Worm (Caenorhabditis elegans): ENCODE results near the gene gcy-36.

The gcy-36 gene

DNA sequence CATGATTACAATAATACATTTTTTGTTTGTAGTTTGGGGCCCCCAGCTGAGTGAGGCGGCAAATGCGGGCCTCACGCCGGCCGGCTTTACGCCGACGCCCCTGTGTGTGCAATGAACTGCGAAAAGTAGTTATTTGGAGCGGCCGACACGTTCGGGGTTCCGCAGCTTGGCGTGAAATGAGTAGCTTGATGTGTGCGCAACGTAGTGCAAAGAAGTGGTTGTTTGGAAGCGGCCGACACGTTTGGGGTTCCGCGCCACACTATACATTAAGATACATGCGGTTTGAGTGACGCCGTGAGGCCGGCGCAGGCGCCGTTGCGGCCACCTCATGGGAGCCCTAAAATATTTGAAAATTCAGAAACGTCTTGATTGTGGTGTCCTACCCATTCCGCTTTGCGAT lies 10.2 kb upstream of the gcy-36 start:
- TF ChIP-seq jun-1 (tag; optimal IDR thresholded peaks at IDR 0.05) = no peak
- TF ChIP-seq unc-62 (GFP tag; optimal IDR thresholded peaks at IDR 0.05) = no peak
- TF ChIP-seq zag-1 (tag; optimal IDR thresholded peaks at IDR 0.05) = no peak
- no peak for TF ChIP-seq hmg-11 (tag; optimal IDR thresholded peaks at IDR 0.05)
- TF ChIP-seq lin-15B (tag; optimal IDR thresholded peaks at IDR 0.05) = no peak

DNA sequence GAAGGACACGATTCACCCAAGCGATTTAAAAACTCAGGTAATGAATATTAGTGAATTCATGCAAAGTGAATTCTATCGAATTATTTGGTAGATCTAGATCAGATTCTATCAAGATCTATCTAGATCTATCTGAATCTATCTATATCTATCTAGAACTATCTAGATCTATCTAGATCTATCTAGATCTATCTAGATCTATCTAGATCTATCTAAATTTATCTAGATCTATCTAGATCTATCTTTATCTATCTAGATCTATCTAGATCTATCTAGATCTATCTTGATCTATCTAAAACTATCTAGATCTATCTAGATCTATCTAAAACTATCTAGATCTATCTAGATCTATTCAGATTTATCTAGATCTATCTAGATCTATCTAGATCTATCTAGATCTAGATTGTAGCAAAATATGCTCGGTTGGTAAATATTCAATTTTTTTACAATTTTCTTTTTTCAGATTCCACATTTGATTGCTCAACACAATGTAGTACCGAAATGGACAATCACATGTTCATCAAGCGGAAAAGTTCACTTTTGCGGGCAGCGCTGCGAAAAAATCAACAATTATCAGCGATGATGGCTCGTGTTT lies 8.8 kb upstream of the gcy-36 start:
- TF ChIP-seq eor-1 (tag; optimal IDR thresholded peaks at IDR 0.05) (no peak), fkh-10 (GFP tag; optimal IDR thresholded peaks at IDR 0.05) (no peak), elt-1 (tag; optimal IDR thresholded peaks at IDR 0.05) (peak; percentile 98)

DNA sequence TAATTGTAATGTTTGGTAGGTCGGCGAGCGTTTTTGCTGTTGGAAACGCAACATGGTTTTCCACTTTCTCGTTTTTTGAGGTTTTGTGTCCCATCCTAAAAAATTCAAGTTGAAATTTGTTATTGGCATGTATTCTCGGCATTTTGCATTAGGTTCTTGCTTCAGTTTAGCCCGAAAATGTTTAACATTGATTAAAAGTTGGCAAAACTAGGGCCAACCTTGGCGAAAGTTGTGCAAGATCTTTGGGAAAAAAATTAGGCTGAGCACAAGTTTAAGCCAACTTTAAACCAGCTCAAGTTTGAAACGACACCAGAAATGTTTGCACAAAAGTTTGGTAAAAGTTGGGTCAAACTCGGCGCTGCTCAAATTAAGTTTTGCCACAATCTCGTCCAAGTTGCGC lies 1.5 kb upstream of the gcy-36 start, which contains the start of gene exc-1:
Gene exc-1, minus strand, starts transcription at position 101 of the 400 bp plus-strand sequence.
- no peak for TF ChIP-seq zag-1 (tag; optimal IDR thresholded peaks at IDR 0.05)
- no peak for TF ChIP-seq ceh-9 (tag; optimal IDR thresholded peaks at IDR 0.05)
- no peak for TF ChIP-seq R02D3.7 (tag; optimal IDR thresholded peaks at IDR 0.05)
- no peak for TF ChIP-seq elt-1 (tag; optimal IDR thresholded peaks at IDR 0.05)

DNA sequence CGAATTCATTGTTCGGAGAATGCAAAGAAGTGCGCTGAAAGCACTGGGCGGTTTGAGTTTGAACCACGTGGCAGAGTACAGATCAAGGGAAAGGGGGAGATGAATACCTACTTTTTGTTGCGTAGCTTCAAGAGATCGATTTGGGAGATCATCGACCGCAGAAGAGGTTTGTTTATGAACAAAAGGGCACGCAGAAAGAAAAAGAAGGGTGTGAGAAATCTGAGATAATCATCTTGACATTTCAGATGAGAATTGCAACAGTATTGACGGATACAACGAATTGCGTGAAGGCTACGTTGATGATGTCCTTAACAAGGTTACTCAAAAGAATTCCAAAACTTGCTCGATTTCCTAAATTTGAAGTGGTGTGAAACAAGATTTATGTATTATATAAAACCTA lies 6.4 kb downstream of the gcy-36 start:
- TF ChIP-seq elt-1 (tag; optimal IDR thresholded peaks at IDR 0.05) = peak; percentile 67
- no peak for TF ChIP-seq daf-12 (tag; optimal IDR thresholded peaks at IDR 0.05)
- TF ChIP-seq nhr-12 (tag; optimal IDR thresholded peaks at IDR 0.05) = no peak
- no peak for TF ChIP-seq egl-5 (tag; optimal IDR thresholded peaks at IDR 0.05)
- no peak for TF ChIP-seq unc-39 (tag; optimal IDR thresholded peaks at IDR 0.05)
- TF ChIP-seq nhr-25 (tag; optimal IDR thresholded peaks at IDR 0.05) = peak; percentile 58
- no peak for TF ChIP-seq lin-15B (tag; optimal IDR thresholded peaks at IDR 0.05)
- TF ChIP-seq zag-1 (tag; optimal IDR thresholded peaks at IDR 0.05) = no peak

DNA sequence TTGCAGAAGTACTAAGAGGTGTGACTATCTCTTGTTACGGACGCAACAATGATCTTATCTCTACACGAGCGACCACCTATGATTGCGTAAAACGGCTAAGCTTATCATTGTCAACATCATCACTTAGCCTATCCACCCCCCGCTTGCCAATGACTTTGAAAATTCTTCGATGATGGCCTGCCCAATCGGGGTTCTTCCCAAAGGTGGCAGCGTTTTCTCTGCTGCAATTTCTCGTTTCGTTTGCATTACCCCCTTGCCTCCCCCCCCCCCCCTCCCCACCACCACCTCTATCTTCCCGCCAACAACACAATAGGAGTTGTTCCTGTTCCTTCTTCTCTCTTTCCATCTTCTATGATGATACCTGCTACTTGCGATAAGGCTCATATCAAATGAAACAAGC lies 8.3 kb downstream of the gcy-36 start:
- TF ChIP-seq elt-1 (tag; optimal IDR thresholded peaks at IDR 0.05) = peak; percentile 14
- TF ChIP-seq fkh-10 (GFP tag; optimal IDR thresholded peaks at IDR 0.05) = no peak
- peak in 1 of 3 experiments; percentile 49 for TF ChIP-seq elt-3 (tag; optimal IDR thresholded peaks at IDR 0.05)

DNA sequence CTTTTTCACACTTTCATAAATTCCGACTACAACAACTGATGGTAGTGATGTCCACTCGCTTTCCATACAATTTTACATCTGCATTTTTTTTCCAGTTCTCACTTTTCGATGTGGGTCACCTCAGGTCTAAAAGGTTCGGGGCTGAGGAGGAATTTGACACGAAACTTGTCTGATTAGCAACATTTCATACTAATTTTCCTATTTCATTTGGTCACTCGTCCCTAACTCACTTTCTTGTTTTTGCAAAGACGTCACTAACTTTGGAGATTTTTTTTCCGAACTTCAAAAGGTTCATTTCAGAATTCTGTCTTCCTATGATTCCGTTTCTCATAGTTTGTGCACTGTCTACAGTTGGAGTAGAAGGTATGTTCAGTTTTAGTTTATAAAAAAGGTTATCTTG lies 9.0 kb downstream of the gcy-36 start, which contains the start of gene H13N06.2:
Gene H13N06.2, plus strand, starts transcription at position 301 of the 400 bp plus-strand sequence.
- TF ChIP-seq nhr-67 (tag; optimal IDR thresholded peaks at IDR 0.05) (no peak), elt-1 (tag; optimal IDR thresholded peaks at IDR 0.05) (no peak), nhr-43 (tag; optimal IDR thresholded peaks at IDR 0.05; ENCODE audit: poor library complexity, severe bottlenecking) (no peak), mml-1 (tag; optimal IDR thresholded peaks at IDR 0.05) (no peak), ceh-28 (tag; optimal IDR thresholded peaks at IDR 0.05) (no peak), hmg-11 (tag; optimal IDR thresholded peaks at IDR 0.05) (no peak), aly-2 (tag; optimal IDR thresholded peaks at IDR 0.05) (no peak), nhr-76 (tag; optimal IDR thresholded peaks at IDR 0.05) (no peak)

DNA sequence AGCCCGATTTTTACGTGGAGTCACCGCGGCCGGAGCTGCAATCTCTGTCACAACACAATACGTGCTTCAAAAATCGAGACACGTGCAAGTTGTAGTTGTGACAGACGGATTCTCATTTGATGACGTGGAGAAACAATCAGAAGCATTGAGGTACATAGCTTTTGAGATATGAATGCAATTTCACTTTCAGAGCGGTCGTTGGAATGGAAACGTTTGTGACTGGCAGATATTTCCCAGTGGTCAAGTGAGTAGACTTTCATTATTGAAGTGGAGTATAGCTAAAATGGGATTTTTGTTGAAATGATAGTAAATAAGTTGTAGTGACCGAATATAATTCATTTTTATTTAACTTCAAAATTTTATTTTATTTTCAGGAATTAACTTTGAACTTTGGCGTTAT lies 12.3 kb downstream of the gcy-36 start:
- no peak for TF ChIP-seq lsy-12 (tag; optimal IDR thresholded peaks at IDR 0.05)
- TF ChIP-seq nhr-67 (tag; optimal IDR thresholded peaks at IDR 0.05) = no peak
- TF ChIP-seq daf-12 (tag; optimal IDR thresholded peaks at IDR 0.05) = no peak
- no peak for TF ChIP-seq ceh-16 (tag; optimal IDR thresholded peaks at IDR 0.05)
- TF ChIP-seq pha-4 (tag; optimal IDR thresholded peaks at IDR 0.05) = no peak
- TF ChIP-seq nhr-76 (tag; optimal IDR thresholded peaks at IDR 0.05) = no peak

DNA sequence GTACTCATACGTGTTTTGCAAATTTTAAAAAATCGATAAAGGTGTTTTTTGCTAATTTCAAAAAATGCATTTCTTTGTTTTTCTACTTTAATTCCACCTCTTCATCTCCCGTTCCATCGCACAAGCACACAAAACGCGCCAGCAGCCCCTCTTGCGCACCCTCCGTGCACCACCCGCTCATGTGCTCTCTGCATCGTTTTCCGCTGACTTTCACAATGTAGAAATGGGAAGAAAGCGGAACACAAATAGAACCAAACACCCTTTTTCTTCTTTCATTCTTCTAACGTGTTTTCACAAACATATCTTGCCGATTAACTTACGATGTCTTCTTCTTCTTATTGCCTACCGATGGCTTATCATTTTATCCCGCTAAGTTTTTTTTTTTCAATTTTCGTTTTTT lies 13.9 kb downstream of the gcy-36 start:
- TF ChIP-seq ceh-82 (tag; optimal IDR thresholded peaks at IDR 0.05) = peak; percentile 68
- peak; percentile 29 for TF ChIP-seq nhr-23 (tag; optimal IDR thresholded peaks at IDR 0.05)
- peak; percentile 83 for TF ChIP-seq lin-39 (tag; optimal IDR thresholded peaks at IDR 0.05)
- TF ChIP-seq nhr-11 (tag; optimal IDR thresholded peaks at IDR 0.05) = no peak
- TF ChIP-seq aly-2 (tag; optimal IDR thresholded peaks at IDR 0.05) = no peak
- no peak for TF ChIP-seq eor-1 (tag; optimal IDR thresholded peaks at IDR 0.05)
- TF ChIP-seq ceh-28 (tag; optimal IDR thresholded peaks at IDR 0.05) = peak; percentile 34
- TF ChIP-seq nfya-1 (tag; optimal IDR thresholded peaks at IDR 0.05; ENCODE audit: insufficient read depth) = peak; percentile 78
- TF ChIP-seq ceh-9 (tag; optimal IDR thresholded peaks at IDR 0.05) = no peak
- TF ChIP-seq nhr-25 (tag; optimal IDR thresholded peaks at IDR 0.05) = no peak
- no peak for TF ChIP-seq ztf-4 (tag; optimal IDR thresholded peaks at IDR 0.05)
- no peak for TF ChIP-seq nhr-12 (tag; optimal IDR thresholded peaks at IDR 0.05)
- peak; percentile 68 for TF ChIP-seq tbx-2 (tag; optimal IDR thresholded peaks at IDR 0.05)
- no peak for TF ChIP-seq zag-1 (tag; optimal IDR thresholded peaks at IDR 0.05)
- peak; percentile 35 for TF ChIP-seq nhr-77 (tag; optimal IDR thresholded peaks at IDR 0.05)
- no peak for TF ChIP-seq nhr-67 (tag; optimal IDR thresholded peaks at IDR 0.05)
- no peak for TF ChIP-seq ztf-11 (tag; optimal IDR thresholded peaks at IDR 0.05)
- peak; percentile 84 for TF ChIP-seq snpc-4 (tag; optimal IDR thresholded peaks at IDR 0.05)
- peak; percentile 18 for TF ChIP-seq R02D3.7 (tag; optimal IDR thresholded peaks at IDR 0.05)
- TF ChIP-seq mdl-1 (tag; optimal IDR thresholded peaks at IDR 0.05) = peak; percentile 2
- TF ChIP-seq pqm-1 (tag; optimal IDR thresholded peaks at IDR 0.05) = peak; percentile 43

Data from whole organism, L3 larva.